Fruit fly (Drosophila melanogaster): ENCODE data around the gene Ent3.

dm6 chr3L:12864472-12864871, 11.0 kb downstream of the Ent3 start:
- TF ChIP-seq brk (GFP tag; optimal IDR thresholded peaks at IDR 0.05) (no peak), Myc (optimal IDR thresholded peaks at IDR 0.05) (no peak), HLH106 (tag; optimal IDR thresholded peaks at IDR 0.05) (no peak), psq (GFP tag; optimal IDR thresholded peaks at IDR 0.05) (no peak)
